Fruit fly (Drosophila melanogaster): ENCODE results near the gene Mettl5.

The Mettl5 gene

dm6 chr3L:19263480-19264140 is at the start of gene Mettl5, which contains the start of gene CG42374:
Gene Mettl5, plus strand, starts transcription at chr3L:19263766.
Gene CG42374, plus strand, starts transcription at chr3L:19263766.
- TF ChIP-seq CTCF (optimal IDR thresholded peaks at IDR 0.05) (no peak), CG8478 (optimal IDR thresholded peaks at IDR 0.05) (no peak)

DNA sequence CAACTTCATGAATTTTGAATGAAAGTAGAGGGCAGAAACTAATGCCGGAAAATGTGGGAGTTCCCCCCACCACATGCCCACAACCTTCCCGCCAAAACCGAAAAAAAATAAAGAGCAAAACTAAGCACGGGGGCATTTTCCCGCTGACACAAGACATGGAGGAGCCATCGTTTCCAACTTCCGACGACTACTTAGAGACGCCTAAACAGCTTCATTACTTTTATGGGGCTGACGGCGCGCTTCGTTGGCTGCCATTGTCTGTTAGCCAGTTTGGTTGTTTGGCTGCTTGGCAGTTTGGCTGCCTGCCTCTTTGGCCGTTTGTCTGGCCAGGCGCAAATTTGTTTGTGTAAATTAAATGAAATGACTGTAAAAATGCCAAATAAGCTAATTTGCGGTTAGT is 49.3 kb upstream of the Mettl5 start:
- TF ChIP-seq CTCF (optimal IDR thresholded peaks at IDR 0.05) (no peak), CG8478 (optimal IDR thresholded peaks at IDR 0.05) (no peak)

DNA sequence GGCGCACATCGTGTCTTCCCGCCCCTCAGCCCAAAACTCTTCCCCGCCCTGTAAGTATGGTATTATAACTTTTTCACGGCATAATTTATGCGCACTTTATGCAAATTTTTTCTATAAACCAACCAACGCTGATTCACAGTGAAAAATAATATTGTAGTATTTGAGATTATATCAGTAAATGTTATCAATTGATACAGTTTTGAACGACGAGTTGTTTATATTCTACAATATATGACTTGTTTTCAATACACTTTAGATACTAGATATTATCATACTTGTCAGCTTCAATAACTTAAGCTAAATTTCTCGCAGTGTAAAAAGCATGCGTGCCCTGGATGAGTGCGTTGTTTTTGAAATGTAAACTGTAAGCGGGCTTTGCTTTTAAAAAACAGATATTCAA is 47.2 kb upstream of the Mettl5 start:
- TF ChIP-seq CG8478 (optimal IDR thresholded peaks at IDR 0.05) = no peak
- TF ChIP-seq CTCF (optimal IDR thresholded peaks at IDR 0.05) = no peak

DNA sequence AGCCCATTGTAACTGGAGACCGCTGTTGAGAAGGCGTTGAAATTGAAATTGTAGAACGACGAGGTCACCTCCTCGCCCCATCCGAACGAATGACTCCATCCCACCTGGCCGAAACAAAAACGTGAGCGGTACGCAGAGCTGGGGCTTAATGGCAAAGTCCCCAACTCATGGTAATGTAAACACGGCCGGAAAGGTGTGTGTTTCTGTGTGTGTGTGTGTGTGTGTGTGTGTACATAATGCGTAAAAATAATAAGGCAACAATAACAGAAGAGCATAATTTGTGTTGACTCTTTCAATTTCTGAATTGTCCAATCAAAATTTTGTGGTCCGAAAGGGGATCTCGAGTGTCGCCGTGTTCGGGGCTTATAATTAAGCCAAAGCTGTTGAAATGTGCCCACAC is 42.1 kb upstream of the Mettl5 start:
- TF ChIP-seq CTCF (optimal IDR thresholded peaks at IDR 0.05) = no peak
- no peak for TF ChIP-seq CG8478 (optimal IDR thresholded peaks at IDR 0.05)

DNA sequence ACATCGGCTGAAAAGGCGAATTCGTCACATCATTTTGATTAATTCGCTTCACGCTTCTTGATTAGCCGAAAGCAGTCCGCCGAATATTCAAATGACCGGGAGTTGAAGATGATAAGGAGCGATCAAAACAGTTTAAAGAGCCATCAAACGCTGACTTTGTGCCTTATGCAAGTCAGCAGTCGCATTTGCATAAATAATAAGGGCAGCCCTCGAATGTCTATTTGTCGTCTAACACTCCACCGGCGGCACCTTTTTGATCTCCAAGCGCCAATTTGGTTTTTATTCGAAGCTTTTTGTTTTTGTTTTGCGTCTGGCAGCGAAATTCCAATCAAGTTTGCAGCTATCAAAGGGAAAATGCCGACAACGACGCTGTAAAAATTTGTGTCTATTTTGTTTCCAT is 37.9 kb upstream of the Mettl5 start:
- TF ChIP-seq CG8478 (optimal IDR thresholded peaks at IDR 0.05) (no peak), CTCF (optimal IDR thresholded peaks at IDR 0.05) (no peak)

- TF ChIP-seq CTCF (optimal IDR thresholded peaks at IDR 0.05) (no peak), CG8478 (optimal IDR thresholded peaks at IDR 0.05) (no peak)
Observed at dm6 chr3L:19228371-19228817, 35.2 kb upstream of the Mettl5 start.

dm6 chr3L:19228857-19229398 is 34.6 kb upstream of the Mettl5 start:
- TF ChIP-seq CG8478 (optimal IDR thresholded peaks at IDR 0.05) = no peak
- TF ChIP-seq CTCF (optimal IDR thresholded peaks at IDR 0.05) = no peak

DNA sequence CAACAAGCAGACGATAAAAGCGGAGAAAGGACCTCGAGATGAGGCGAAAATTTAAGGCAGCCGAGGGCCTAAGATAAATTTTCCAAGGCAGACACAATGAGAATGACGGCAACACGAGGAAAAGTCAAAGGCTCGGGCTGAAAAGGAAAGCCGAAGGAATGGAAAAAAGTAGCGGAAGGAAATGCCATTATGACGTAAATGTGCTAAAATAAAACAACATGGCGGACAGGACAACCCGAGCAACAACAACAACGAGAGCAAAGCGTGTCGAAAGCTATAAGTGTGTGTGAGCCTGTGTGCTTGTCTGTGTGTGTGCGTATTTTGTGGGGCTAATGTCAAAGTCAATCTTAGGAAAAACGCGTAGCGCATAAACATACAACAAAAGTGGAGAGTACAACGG is 34.1 kb upstream of the Mettl5 start:
- TF ChIP-seq CG8478 (optimal IDR thresholded peaks at IDR 0.05) = no peak
- TF ChIP-seq CTCF (optimal IDR thresholded peaks at IDR 0.05) = no peak

DNA sequence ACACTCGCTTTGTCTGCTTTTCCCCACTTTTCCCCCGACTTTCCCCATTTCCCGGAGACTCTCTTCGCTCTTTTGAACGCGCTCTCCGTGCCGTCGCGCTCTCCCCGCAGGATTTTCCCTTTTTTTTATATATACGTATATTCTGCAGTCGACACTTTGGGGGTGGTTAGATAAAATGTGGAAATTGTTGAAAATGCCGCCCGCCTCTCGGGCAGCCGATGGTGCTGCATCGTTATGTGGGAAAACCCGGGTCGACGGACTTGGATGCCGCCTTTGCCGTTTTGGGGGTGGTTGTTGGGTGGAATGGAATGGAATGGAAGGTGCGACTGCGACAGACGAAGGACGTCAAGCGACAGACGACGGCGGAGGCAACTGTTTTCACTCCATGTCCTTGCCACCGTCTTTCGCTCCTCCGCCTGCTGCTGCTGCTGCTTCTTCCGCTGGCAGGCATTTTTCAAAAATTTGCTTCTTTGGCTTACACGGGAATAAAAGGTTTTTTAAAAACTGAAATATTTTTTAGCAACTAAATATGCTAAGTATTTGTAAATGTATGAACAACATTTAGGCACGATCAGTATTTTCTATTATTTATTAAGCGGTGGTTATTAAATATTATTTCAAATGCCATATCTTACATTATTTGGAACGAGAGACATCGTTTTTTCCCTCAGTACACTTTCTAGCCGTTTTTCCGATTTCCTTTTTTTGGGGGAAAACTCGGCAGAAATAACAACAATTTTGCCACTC is 32.6 kb upstream of the Mettl5 start:
- TF ChIP-seq CTCF (optimal IDR thresholded peaks at IDR 0.05) (no peak), CG8478 (optimal IDR thresholded peaks at IDR 0.05) (no peak)

- TF ChIP-seq CTCF (optimal IDR thresholded peaks at IDR 0.05) (no peak), CG8478 (optimal IDR thresholded peaks at IDR 0.05) (no peak)
Observed at dm6 chr3L:19231608-19232007, 32.0 kb upstream of the Mettl5 start.

- TF ChIP-seq CTCF (optimal IDR thresholded peaks at IDR 0.05) (no peak), CG8478 (optimal IDR thresholded peaks at IDR 0.05) (no peak)
Observed at dm6 chr3L:19233798-19234781, 29.5 kb upstream of the Mettl5 start.

dm6 chr3L:19234922-19235702 is 28.5 kb upstream of the Mettl5 start, which contains the start of gene fz2:
Gene fz2, minus strand, starts transcription at chr3L:19235373.
- TF ChIP-seq CG8478 (optimal IDR thresholded peaks at IDR 0.05) = no peak
- TF ChIP-seq CTCF (optimal IDR thresholded peaks at IDR 0.05) = no peak

dm6 chr3L:19236060-19236459 is 27.5 kb upstream of the Mettl5 start, which contains the start of gene CG33647:
Gene CG33647, plus strand, starts transcription at chr3L:19236360.
- TF ChIP-seq CG8478 (optimal IDR thresholded peaks at IDR 0.05) (no peak), CTCF (optimal IDR thresholded peaks at IDR 0.05) (no peak)

DNA sequence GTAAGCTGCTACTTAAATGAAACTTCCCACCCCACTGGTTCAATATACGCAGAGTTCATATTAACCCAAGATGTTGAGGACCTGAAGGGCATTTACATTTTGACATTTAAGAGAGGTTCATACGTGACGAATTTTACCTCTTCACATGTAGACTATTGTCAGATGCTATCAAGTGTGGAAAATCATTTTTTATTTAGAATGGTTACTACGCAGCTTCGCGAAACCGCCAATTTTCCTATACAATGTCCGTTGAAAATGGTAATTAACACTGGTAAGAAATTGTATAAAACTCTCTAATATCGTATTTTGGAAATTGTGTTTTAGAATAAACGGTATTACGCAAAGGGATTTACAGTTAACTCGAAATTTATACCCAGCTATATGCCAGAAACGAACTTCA is 27.0 kb upstream of the Mettl5 start:
- TF ChIP-seq CG8478 (optimal IDR thresholded peaks at IDR 0.05) = no peak
- TF ChIP-seq CTCF (optimal IDR thresholded peaks at IDR 0.05) = no peak

All from S2 (cell line).